Fruit fly (Drosophila melanogaster): ENCODE results near the gene Smr.

The Smr gene

dm6 chrX:12753602-12754347, 11.4 kb upstream of the Smr start:
- no peak for TF ChIP-seq fru (GFP tag; optimal IDR thresholded peaks at IDR 0.05)
- TF ChIP-seq dsf (GFP tag; optimal IDR thresholded peaks at IDR 0.05; ENCODE audit: borderline replicate concordance), result no peak
- TF ChIP-seq ey (GFP tag; optimal IDR thresholded peaks at IDR 0.05), result no peak
- peak; percentile 78 for TF ChIP-seq Sp1 (GFP tag; optimal IDR thresholded peaks at IDR 0.05)
- TF ChIP-seq lola (GFP tag; optimal IDR thresholded peaks at IDR 0.05), result no peak
- TF ChIP-seq Myc (optimal IDR thresholded peaks at IDR 0.05), result no peak
- peak in 1 of 2 experiments; percentile 25 for TF ChIP-seq dl (GFP tag; optimal IDR thresholded peaks at IDR 0.05; ENCODE audit: insufficient read depth in 1 of 2, partially characterized antibody in 2 of 2)
- peak; percentile 99 for TF ChIP-seq psq (GFP tag; optimal IDR thresholded peaks at IDR 0.05)
- TF ChIP-seq usp (GFP tag; optimal IDR thresholded peaks at IDR 0.05), result no peak
- TF ChIP-seq pan (optimal IDR thresholded peaks at IDR 0.05), result no peak
- no peak for TF ChIP-seq sage (GFP tag; optimal IDR thresholded peaks at IDR 0.05)
- no peak for TF ChIP-seq OdsH (GFP tag; optimal IDR thresholded peaks at IDR 0.05)
- peak; percentile 68 for TF ChIP-seq Hnf4 (GFP tag; optimal IDR thresholded peaks at IDR 0.05)
- TF ChIP-seq sv (GFP tag; optimal IDR thresholded peaks at IDR 0.05), result no peak
- no peak for TF ChIP-seq CG32264 (GFP tag; optimal IDR thresholded peaks at IDR 0.05)
- TF ChIP-seq Dif (GFP tag; optimal IDR thresholded peaks at IDR 0.05; ENCODE audit: partially characterized antibody), result peak; percentile 12
- peak; percentile 47 for TF ChIP-seq Vsx2 (GFP tag; optimal IDR thresholded peaks at IDR 0.05; ENCODE audit: partially characterized antibody)
- TF ChIP-seq Abd-B (GFP tag; optimal IDR thresholded peaks at IDR 0.05), result no peak
- no peak for TF ChIP-seq h (GFP tag; optimal IDR thresholded peaks at IDR 0.05)
- no peak for TF ChIP-seq HLH106 (tag; optimal IDR thresholded peaks at IDR 0.05)
- no peak for TF ChIP-seq Rel (GFP tag; optimal IDR thresholded peaks at IDR 0.05)
- peak; percentile 100 for TF ChIP-seq Rel (tag; optimal IDR thresholded peaks at IDR 0.05)
- no peak for TF ChIP-seq rgr (GFP tag; optimal IDR thresholded peaks at IDR 0.05)
- TF ChIP-seq dmrt93B (GFP tag; optimal IDR thresholded peaks at IDR 0.05), result no peak
- TF ChIP-seq N (GFP tag; optimal IDR thresholded peaks at IDR 0.05), result no peak
- TF ChIP-seq brk (GFP tag; optimal IDR thresholded peaks at IDR 0.05), result no peak
- TF ChIP-seq GATAd (GFP tag; optimal IDR thresholded peaks at IDR 0.05), result no peak
- TF ChIP-seq Mio (GFP tag; optimal IDR thresholded peaks at IDR 0.05), result no peak
- TF ChIP-seq Hr83 (GFP tag; optimal IDR thresholded peaks at IDR 0.05; ENCODE audit: poor library complexity, severe bottlenecking), result peak; percentile 36
- no peak for TF ChIP-seq woc (GFP tag; optimal IDR thresholded peaks at IDR 0.05)
- no peak for TF ChIP-seq Hr78 (GFP tag; optimal IDR thresholded peaks at IDR 0.05)
- TF ChIP-seq Dfd (GFP tag; optimal IDR thresholded peaks at IDR 0.05), result no peak
- peak; percentile 40 for TF ChIP-seq CG9705 (GFP tag; optimal IDR thresholded peaks at IDR 0.05)
- TF ChIP-seq Jra (GFP tag; optimal IDR thresholded peaks at IDR 0.05), result no peak
- peak; percentile 94 for TF ChIP-seq jim (GFP tag; optimal IDR thresholded peaks at IDR 0.05)
- TF ChIP-seq tai (GFP tag; optimal IDR thresholded peaks at IDR 0.05), result no peak
- no peak for TF ChIP-seq br (GFP tag; optimal IDR thresholded peaks at IDR 0.05)
- TF ChIP-seq CrebA (GFP tag; optimal IDR thresholded peaks at IDR 0.05; ENCODE audit: borderline replicate concordance), result peak; percentile 27
- peak in 1 of 2 experiments; percentile 15 for TF ChIP-seq foxo (GFP tag; optimal IDR thresholded peaks at IDR 0.05)

dm6 chrX:12752196-12752595, 9.8 kb upstream of the Smr start:
- TF ChIP-seq sage (GFP tag; optimal IDR thresholded peaks at IDR 0.05) (peak; percentile 99), Mio (GFP tag; optimal IDR thresholded peaks at IDR 0.05) (peak; percentile 96), br (GFP tag; optimal IDR thresholded peaks at IDR 0.05) (peak; percentile 100), h (GFP tag; optimal IDR thresholded peaks at IDR 0.05) (peak; percentile 100), CrebA (GFP tag; optimal IDR thresholded peaks at IDR 0.05; ENCODE audit: borderline replicate concordance) (peak; percentile 98), usp (GFP tag; optimal IDR thresholded peaks at IDR 0.05) (no peak), dl (GFP tag; optimal IDR thresholded peaks at IDR 0.05; ENCODE audit: insufficient read depth in 1 of 2, partially characterized antibody in 2 of 2) (no peak), Dif (GFP tag; optimal IDR thresholded peaks at IDR 0.05; ENCODE audit: partially characterized antibody) (no peak), Hr78 (GFP tag; optimal IDR thresholded peaks at IDR 0.05) (no peak), pan (optimal IDR thresholded peaks at IDR 0.05) (no peak), N (GFP tag; optimal IDR thresholded peaks at IDR 0.05) (no peak), Sp1 (GFP tag; optimal IDR thresholded peaks at IDR 0.05) (peak; percentile 100), tai (GFP tag; optimal IDR thresholded peaks at IDR 0.05) (peak; percentile 99), sv (GFP tag; optimal IDR thresholded peaks at IDR 0.05) (peak; percentile 98), GATAd (GFP tag; optimal IDR thresholded peaks at IDR 0.05) (peak; percentile 95), OdsH (GFP tag; optimal IDR thresholded peaks at IDR 0.05) (peak; percentile 100), fru (GFP tag; optimal IDR thresholded peaks at IDR 0.05) (peak; percentile 99), Hnf4 (GFP tag; optimal IDR thresholded peaks at IDR 0.05) (peak; percentile 99), HLH106 (tag; optimal IDR thresholded peaks at IDR 0.05) (peak; percentile 100), brk (GFP tag; optimal IDR thresholded peaks at IDR 0.05) (peak; percentile 98), Dfd (GFP tag; optimal IDR thresholded peaks at IDR 0.05) (peak; percentile 71), lola (GFP tag; optimal IDR thresholded peaks at IDR 0.05) (no peak), Jra (GFP tag; optimal IDR thresholded peaks at IDR 0.05) (peak; percentile 99), woc (GFP tag; optimal IDR thresholded peaks at IDR 0.05) (peak; percentile 99), jim (GFP tag; optimal IDR thresholded peaks at IDR 0.05) (peak; percentile 69), CG9705 (GFP tag; optimal IDR thresholded peaks at IDR 0.05) (peak; percentile 98), ey (GFP tag; optimal IDR thresholded peaks at IDR 0.05) (peak; percentile 100), Vsx2 (GFP tag; optimal IDR thresholded peaks at IDR 0.05; ENCODE audit: partially characterized antibody) (no peak), rgr (GFP tag; optimal IDR thresholded peaks at IDR 0.05) (peak; percentile 100), dsf (GFP tag; optimal IDR thresholded peaks at IDR 0.05; ENCODE audit: borderline replicate concordance) (peak; percentile 97), Abd-B (GFP tag; optimal IDR thresholded peaks at IDR 0.05) (no peak), CG32264 (GFP tag; optimal IDR thresholded peaks at IDR 0.05) (peak; percentile 99), Hr83 (GFP tag; optimal IDR thresholded peaks at IDR 0.05; ENCODE audit: poor library complexity, severe bottlenecking) (peak; percentile 89), Rel (GFP tag; optimal IDR thresholded peaks at IDR 0.05) (peak; percentile 99), Rel (tag; optimal IDR thresholded peaks at IDR 0.05) (peak; percentile 92), dmrt93B (GFP tag; optimal IDR thresholded peaks at IDR 0.05) (peak; percentile 99), foxo (GFP tag; optimal IDR thresholded peaks at IDR 0.05) (peak; percentile 99 to 100), Myc (optimal IDR thresholded peaks at IDR 0.05) (no peak), psq (GFP tag; optimal IDR thresholded peaks at IDR 0.05) (peak; percentile 100)

Measured in whole organism, wandering third instar larva.